Worm (Caenorhabditis elegans) whole organism, mixed stage, embryonic: ENCODE results near the gene M110.8.

Experiments
- M03D4.4 ChIP-seq: sonication (generic microtip); optimal IDR thresholded peaks from 2 replicates; lab custom pipeline; 2017; ENCODE audit warnings: mild to moderate bottlenecking, missing genetic modification characterization, missing compliant biosample characterization
- ceh-39 ChIP-seq: fragments of 150-350 bp; optimal IDR thresholded peaks from 2 replicates; lab custom pipeline; 2014; ENCODE audit warnings: missing biosample characterization, missing genetic modification characterization
- elt-3 ChIP-seq: fragments of 150-350 bp; optimal IDR thresholded peaks from 2 replicates; lab custom pipeline; 2014; ENCODE audit warnings: missing biosample characterization, missing genetic modification characterization
- hlh-1 ChIP-seq: fragments of 150-350 bp; optimal IDR thresholded peaks from 2 replicates; lab custom pipeline; 2014; ENCODE audit warnings: missing biosample characterization, missing genetic modification reagents, missing genetic modification characterization
- mab-5 ChIP-seq: fragments of 150-350 bp; optimal IDR thresholded peaks from 2 replicates; lab custom pipeline; 2014; ENCODE audit warnings: missing biosample characterization, missing genetic modification characterization
- mep-1 ChIP-seq: fragments of 150-350 bp; optimal IDR thresholded peaks from 2 replicates; lab custom pipeline; 2017; ENCODE audit warnings: missing biosample characterization, missing genetic modification reagents, missing genetic modification characterization, inconsistent platforms
- nhr-28 ChIP-seq: fragments of 150-350 bp; optimal IDR thresholded peaks from 2 replicates; lab custom pipeline; 2014; ENCODE audit warnings: missing biosample characterization, missing genetic modification characterization
- nhr-76 ChIP-seq: sonication (generic microtip); optimal IDR thresholded peaks from 2 replicates; lab custom pipeline; 2017; ENCODE audit warnings: missing biosample characterization, missing genetic modification characterization
- snpc-4 ChIP-seq: fragments of 150-350 bp; optimal IDR thresholded peaks from 2 replicates; lab custom pipeline; 2014; ENCODE audit warnings: missing biosample characterization, missing genetic modification characterization
- unc-39 ChIP-seq: fragments of 150-350 bp; optimal IDR thresholded peaks from 2 replicates; lab custom pipeline; 2014; ENCODE audit warnings: missing biosample characterization, missing genetic modification characterization
- unc-62 ChIP-seq: fragments of 150-350 bp; optimal IDR thresholded peaks from 2 replicates; lab custom pipeline; 2014; ENCODE audit warnings: missing biosample characterization, missing genetic modification reagents, missing genetic modification characterization

ce11 chrII:8212680-8213079 lies 3.3 kb upstream of the M110.8 start, which contains the start of gene twk-3:
- TF ChIP-seq unc-39, result no peak
- TF ChIP-seq M03D4.4 (tag; lab: Kevin White, UChicago), result no peak
- no peak for TF ChIP-seq unc-62 (GFP tag; lab: Kevin White, UChicago)
- TF ChIP-seq mab-5, result no peak
- no peak for TF ChIP-seq snpc-4 (tag; lab: Kevin White, UChicago)
- no peak for TF ChIP-seq elt-3 (tag; lab: Kevin White, UChicago)
- no peak for TF ChIP-seq mep-1 (tag; lab: Kevin White, UChicago)
- no peak for TF ChIP-seq ceh-39 (tag; lab: Kevin White, UChicago)
- TF ChIP-seq nhr-76 (tag; lab: Kevin White, UChicago), result no peak
- TF ChIP-seq nhr-28 (tag; lab: Kevin White, UChicago), result no peak
- no peak for TF ChIP-seq hlh-1
